Worm (Caenorhabditis elegans): ENCODE data around the gene C54F6.12.

Gene C54F6.12

DNA sequence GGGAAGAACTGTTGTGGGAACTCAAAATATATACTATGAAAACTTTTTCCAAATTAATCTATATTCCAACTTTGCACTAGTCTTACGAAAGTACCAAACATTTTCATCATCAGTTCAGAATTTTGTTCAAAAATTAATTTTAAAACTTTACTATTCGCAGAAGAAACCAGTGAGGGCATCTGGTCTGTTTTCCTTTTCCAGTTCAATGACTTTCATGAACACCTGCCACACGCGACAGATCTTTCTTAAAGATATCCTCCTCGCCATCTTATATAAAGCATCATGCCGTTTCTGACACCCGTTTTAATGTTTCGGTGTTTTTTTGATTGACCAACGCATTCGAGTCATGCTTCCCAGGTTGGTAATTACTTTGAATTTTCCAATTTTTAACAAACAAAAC lies 5.0 kb downstream of the C54F6.12 start, which contains the start of gene C54F6.3:
C54F6.3 (plus strand) TSS at position 301 of the 400 bp plus-strand sequence.
- TF ChIP-seq blmp-1 (tag; optimal IDR thresholded peaks at IDR 0.05; ENCODE audit: insufficient read depth) (no peak), lin-11 (tag; optimal IDR thresholded peaks at IDR 0.05) (no peak), ceh-82 (tag; optimal IDR thresholded peaks at IDR 0.05) (no peak), snpc-4 (tag; optimal IDR thresholded peaks at IDR 0.05) (no peak), ztf-11 (tag; optimal IDR thresholded peaks at IDR 0.05) (no peak), nhr-25 (tag; optimal IDR thresholded peaks at IDR 0.05) (no peak), crh-2 (tag; optimal IDR thresholded peaks at IDR 0.05) (no peak), nhr-77 (tag; optimal IDR thresholded peaks at IDR 0.05) (no peak), nhr-10 (tag; optimal IDR thresholded peaks at IDR 0.05) (no peak), mdl-1 (tag; optimal IDR thresholded peaks at IDR 0.05) (no peak), C34F6.9 (tag; optimal IDR thresholded peaks at IDR 0.05) (no peak), unc-62 (GFP tag; optimal IDR thresholded peaks at IDR 0.05) (no peak)

DNA sequence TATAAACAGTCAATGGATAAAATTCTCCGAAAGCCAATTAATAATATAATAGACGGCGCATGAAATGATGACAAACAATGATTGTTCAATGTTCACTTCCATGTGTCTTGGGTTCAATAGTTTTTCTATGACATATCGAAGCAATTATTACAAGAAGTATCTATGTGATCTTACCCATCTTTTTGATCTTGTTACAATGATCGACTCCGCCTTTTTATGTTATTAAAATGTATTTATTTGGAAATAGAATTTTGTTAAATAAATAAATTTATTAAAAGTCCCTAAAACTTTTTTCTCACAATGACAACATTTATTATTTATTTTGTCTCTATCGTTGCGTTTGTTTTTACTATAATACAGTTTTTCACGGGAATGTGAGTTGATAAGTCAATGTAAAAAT lies 8.1 kb downstream of the C54F6.12 start, which contains the start of gene swt-2:
swt-2 (plus strand) TSS at position 301 of the 400 bp plus-strand sequence.
- no peak for TF ChIP-seq mdl-1 (tag; optimal IDR thresholded peaks at IDR 0.05)
- no peak for TF ChIP-seq sma-9 (GFP tag; optimal IDR thresholded peaks at IDR 0.05)
- no peak for TF ChIP-seq sma-9 (tag; optimal IDR thresholded peaks at IDR 0.05)
- no peak for TF ChIP-seq elt-1 (tag; optimal IDR thresholded peaks at IDR 0.05)
- no peak for TF ChIP-seq ztf-4 (tag; optimal IDR thresholded peaks at IDR 0.05)
- TF ChIP-seq aly-2 (tag; optimal IDR thresholded peaks at IDR 0.05), result no peak
- no peak for TF ChIP-seq blmp-1 (tag; optimal IDR thresholded peaks at IDR 0.05; ENCODE audit: insufficient read depth)
- no peak for TF ChIP-seq unc-39 (tag; optimal IDR thresholded peaks at IDR 0.05)
- TF ChIP-seq ceh-16 (tag; optimal IDR thresholded peaks at IDR 0.05), result no peak
- no peak for TF ChIP-seq skn-1 (tag; optimal IDR thresholded peaks at IDR 0.05)
- no peak for TF ChIP-seq elt-3 (tag; optimal IDR thresholded peaks at IDR 0.05)
- no peak for TF ChIP-seq nhr-11 (tag; optimal IDR thresholded peaks at IDR 0.05)
- no peak for TF ChIP-seq dmd-4 (tag; optimal IDR thresholded peaks at IDR 0.05)
- no peak for TF ChIP-seq ZK546.5 (tag; optimal IDR thresholded peaks at IDR 0.05)
- TF ChIP-seq crh-2 (tag; optimal IDR thresholded peaks at IDR 0.05), result no peak
- TF ChIP-seq lin-13 (GFP tag; optimal IDR thresholded peaks at IDR 0.05), result no peak
- no peak for TF ChIP-seq ama-1 (optimal IDR thresholded peaks at IDR 0.05)
- no peak for TF ChIP-seq nhr-12 (tag; optimal IDR thresholded peaks at IDR 0.05)
- TF ChIP-seq nhr-77 (tag; optimal IDR thresholded peaks at IDR 0.05), result no peak

DNA sequence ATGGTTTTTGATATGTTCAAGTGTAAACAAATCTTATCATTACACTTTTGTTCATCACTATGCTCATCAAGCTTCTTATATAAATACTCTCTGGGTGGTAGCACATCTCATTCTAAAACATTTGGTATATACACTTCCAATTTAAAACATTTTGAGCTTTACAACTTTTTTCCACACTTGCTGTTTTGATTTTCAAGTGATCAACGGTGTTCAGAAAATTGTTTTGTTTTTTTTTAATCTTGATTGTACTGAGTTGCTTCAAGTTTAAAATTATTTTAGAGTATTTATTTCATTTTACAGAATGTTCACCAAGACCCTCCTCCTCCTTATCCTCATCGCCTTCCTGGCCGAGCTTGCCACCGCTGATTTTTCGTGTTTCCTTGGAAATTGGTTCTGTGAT lies 9.1 kb downstream of the C54F6.12 start, which contains the start of gene C54F6.5:
C54F6.5 (plus strand) TSS at position 301 of the 400 bp plus-strand sequence.
- no peak for TF ChIP-seq dmd-4 (tag; optimal IDR thresholded peaks at IDR 0.05)
- no peak for TF ChIP-seq egl-27 (tag; optimal IDR thresholded peaks at IDR 0.05)
- no peak for TF ChIP-seq crh-2 (tag; optimal IDR thresholded peaks at IDR 0.05)
- no peak for TF ChIP-seq nhr-77 (tag; optimal IDR thresholded peaks at IDR 0.05)
- no peak for TF ChIP-seq blmp-1 (tag; optimal IDR thresholded peaks at IDR 0.05; ENCODE audit: insufficient read depth)
- TF ChIP-seq peb-1 (tag; optimal IDR thresholded peaks at IDR 0.05), result no peak
- no peak for TF ChIP-seq ceh-82 (tag; optimal IDR thresholded peaks at IDR 0.05)
- TF ChIP-seq lin-39 (tag; optimal IDR thresholded peaks at IDR 0.05), result no peak
- TF ChIP-seq ztf-11 (tag; optimal IDR thresholded peaks at IDR 0.05), result no peak
- TF ChIP-seq zag-1 (tag; optimal IDR thresholded peaks at IDR 0.05), result no peak
- TF ChIP-seq lin-13 (GFP tag; optimal IDR thresholded peaks at IDR 0.05), result no peak
- TF ChIP-seq nhr-10 (tag; optimal IDR thresholded peaks at IDR 0.05), result no peak
- no peak for TF ChIP-seq aly-2 (tag; optimal IDR thresholded peaks at IDR 0.05)
- TF ChIP-seq lin-11 (tag; optimal IDR thresholded peaks at IDR 0.05), result no peak
- TF ChIP-seq snpc-4 (tag; optimal IDR thresholded peaks at IDR 0.05), result no peak
- TF ChIP-seq nhr-6 (tag; optimal IDR thresholded peaks at IDR 0.05), result no peak

DNA sequence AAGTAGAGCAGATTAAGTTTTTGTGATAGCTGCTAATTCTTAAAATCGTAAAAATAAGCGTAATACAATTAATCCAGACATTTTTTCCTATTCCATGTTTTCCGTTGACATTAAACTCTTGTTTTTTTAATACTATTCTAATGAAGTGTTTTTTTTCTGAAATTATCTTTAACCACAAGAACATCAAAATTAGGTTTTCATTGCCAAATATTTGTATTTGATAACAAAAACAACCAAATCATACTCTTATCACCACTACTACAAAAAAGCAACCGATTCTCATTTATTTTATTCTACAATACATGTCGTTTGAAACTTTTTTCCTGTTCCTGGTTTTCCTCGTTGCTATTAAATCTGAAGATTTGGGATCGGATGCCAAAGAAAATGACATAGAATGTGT lies 10.8 kb downstream of the C54F6.12 start, which contains the start of gene C54F6.17:
C54F6.17 (plus strand) TSS at position 301 of the 400 bp plus-strand sequence.
- no peak for TF ChIP-seq ztf-4 (tag; optimal IDR thresholded peaks at IDR 0.05)
- no peak for TF ChIP-seq zag-1 (tag; optimal IDR thresholded peaks at IDR 0.05)
- no peak for TF ChIP-seq C34F6.9 (tag; optimal IDR thresholded peaks at IDR 0.05)
- no peak for TF ChIP-seq mbf-1 (tag; optimal IDR thresholded peaks at IDR 0.05)
- no peak for TF ChIP-seq unc-55 (GFP tag; optimal IDR thresholded peaks at IDR 0.05)
- TF ChIP-seq gmeb-1 (tag; optimal IDR thresholded peaks at IDR 0.05), result no peak
- no peak for TF ChIP-seq nhr-10 (tag; optimal IDR thresholded peaks at IDR 0.05)
- TF ChIP-seq nhr-21 (tag; optimal IDR thresholded peaks at IDR 0.05), result no peak
- TF ChIP-seq ama-1 (optimal IDR thresholded peaks at IDR 0.05), result no peak
- no peak for TF ChIP-seq nhr-129 (tag; optimal IDR thresholded peaks at IDR 0.05)
- TF ChIP-seq lin-13 (GFP tag; optimal IDR thresholded peaks at IDR 0.05), result no peak
- no peak for TF ChIP-seq sma-9 (GFP tag; optimal IDR thresholded peaks at IDR 0.05)
- no peak for TF ChIP-seq sma-9 (tag; optimal IDR thresholded peaks at IDR 0.05)
- no peak for TF ChIP-seq blmp-1 (tag; optimal IDR thresholded peaks at IDR 0.05; ENCODE audit: insufficient read depth)
- no peak for TF ChIP-seq nhr-11 (tag; optimal IDR thresholded peaks at IDR 0.05)
- TF ChIP-seq nhr-237 (tag; optimal IDR thresholded peaks at IDR 0.05), result no peak
- TF ChIP-seq snpc-4 (tag; optimal IDR thresholded peaks at IDR 0.05), result no peak
- TF ChIP-seq elt-1 (tag; optimal IDR thresholded peaks at IDR 0.05), result no peak
- no peak for TF ChIP-seq ztf-1 (GFP tag; conservative IDR thresholded peaks at IDR 0.05)
- TF ChIP-seq egl-27 (tag; optimal IDR thresholded peaks at IDR 0.05), result no peak
- TF ChIP-seq mdl-1 (tag; optimal IDR thresholded peaks at IDR 0.05), result no peak

Data from whole organism, L2 larva.